Worm (Caenorhabditis elegans): ENCODE data around the gene W02H5.2.

ce11 chrV:2690948-2691347 lies 51.8 kb downstream of the W02H5.2 start:
- TF ChIP-seq W03F9.2 (tag; optimal IDR thresholded peaks at IDR 0.05): no peak
- TF ChIP-seq him-1 (tag; optimal IDR thresholded peaks at IDR 0.05): no peak

All from whole organism, L4/young adult.